Worm (Caenorhabditis elegans): ENCODE measurements around the gene cpsf-4.

DNA sequence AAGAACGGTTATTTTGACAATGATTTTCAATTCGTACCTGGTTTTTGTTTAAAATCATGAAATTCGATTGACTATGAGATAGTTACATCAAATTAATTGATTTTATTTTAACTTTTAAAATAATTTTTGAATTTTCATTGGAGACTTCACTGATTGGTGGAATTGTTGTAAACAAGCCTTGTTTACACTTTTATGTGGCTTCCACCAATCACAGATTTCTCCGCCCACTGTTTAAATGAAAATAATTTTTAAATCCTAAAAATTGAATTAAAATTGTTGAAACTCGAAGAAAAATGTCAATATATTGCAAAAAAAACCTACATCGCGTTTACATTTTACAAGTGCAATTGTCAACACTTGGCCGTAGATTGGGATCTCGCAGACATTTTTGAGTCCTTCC, 27.3 kb upstream of the cpsf-4 start:
- no peak for TF ChIP-seq ztf-11 (tag; optimal IDR thresholded peaks at IDR 0.05)
- no peak for TF ChIP-seq peb-1 (tag; optimal IDR thresholded peaks at IDR 0.05)
- TF ChIP-seq elt-3 (tag; optimal IDR thresholded peaks at IDR 0.05) = no peak
- TF ChIP-seq unc-55 (GFP tag; optimal IDR thresholded peaks at IDR 0.05) = no peak
- no peak for TF ChIP-seq mdl-1 (tag; optimal IDR thresholded peaks at IDR 0.05)
- no peak for TF ChIP-seq fos-1 (tag; optimal IDR thresholded peaks at IDR 0.05)
- TF ChIP-seq nhr-25 (tag; optimal IDR thresholded peaks at IDR 0.05) = no peak
- no peak for TF ChIP-seq R02D3.7 (tag; optimal IDR thresholded peaks at IDR 0.05)
- no peak for TF ChIP-seq zag-1 (tag; optimal IDR thresholded peaks at IDR 0.05)
- no peak for TF ChIP-seq blmp-1 (tag; optimal IDR thresholded peaks at IDR 0.05; ENCODE audit: insufficient read depth)

Data from whole organism, L2 larva.